Worm (Caenorhabditis elegans) whole organism, L4/young adult: Measurements from ENCODE around the gene fbxb-41.

Source experiments
- dao-5 ChIP-seq: sonication (generic microtip); optimal IDR thresholded peaks from 2 replicates; lab custom pipeline; 2016; ENCODE audit warnings: missing genotype, missing genetic modification characterization, moderate library complexity, missing compliant biosample characterization
- him-1 ChIP-seq: sonication (generic microtip); optimal IDR thresholded peaks from 2 replicates; lab custom pipeline; 2016; ENCODE audit warnings: missing genotype, missing genetic modification reagents, missing genetic modification characterization, missing compliant biosample characterization

DNA sequence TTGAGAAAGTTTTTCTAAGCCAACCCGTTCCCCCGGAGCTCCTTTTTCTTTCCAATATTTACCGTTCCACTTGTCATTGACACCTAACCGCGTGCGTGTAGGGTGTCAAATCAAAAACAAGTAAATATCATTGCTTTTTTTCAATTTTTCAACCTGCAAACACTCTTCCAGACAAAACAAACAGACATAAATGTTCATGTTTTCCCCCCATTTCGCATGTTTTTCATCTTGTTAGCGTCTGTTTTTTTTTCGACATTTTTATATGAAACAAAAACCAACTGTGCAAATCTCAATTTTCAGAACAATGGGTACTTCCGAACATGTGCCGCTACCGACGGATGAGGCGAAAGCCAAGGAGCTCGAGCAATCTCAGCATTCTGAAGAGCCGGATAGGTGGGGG is 49.6 kb upstream of the fbxb-41 start, which contains the start of gene snf-3:
- TF ChIP-seq dao-5 (tag; lab: Kevin White, UChicago) (no peak), him-1 (tag; lab: Kevin White, UChicago) (no peak)
